Worm (Caenorhabditis elegans): ENCODE results near the gene ceh-37.

- TF ChIP-seq T22C8.4 (GFP tag; IDR thresholded peaks at IDR 0.05) (no peak), ref-1 (GFP tag; conservative IDR thresholded peaks at IDR 0.05) (no peak), ztf-23 (GFP tag; IDR thresholded peaks at IDR 0.05) (no peak), flt-1 (GFP tag; IDR thresholded peaks at IDR 0.05) (no peak)
These were observed 27.1 kb upstream of the ceh-37 start, which contains the start of gene srg-37 for ce11 chrX:14234932-14235331.
